Worm (Caenorhabditis elegans): ENCODE measurements around the gene clk-2.

DNA sequence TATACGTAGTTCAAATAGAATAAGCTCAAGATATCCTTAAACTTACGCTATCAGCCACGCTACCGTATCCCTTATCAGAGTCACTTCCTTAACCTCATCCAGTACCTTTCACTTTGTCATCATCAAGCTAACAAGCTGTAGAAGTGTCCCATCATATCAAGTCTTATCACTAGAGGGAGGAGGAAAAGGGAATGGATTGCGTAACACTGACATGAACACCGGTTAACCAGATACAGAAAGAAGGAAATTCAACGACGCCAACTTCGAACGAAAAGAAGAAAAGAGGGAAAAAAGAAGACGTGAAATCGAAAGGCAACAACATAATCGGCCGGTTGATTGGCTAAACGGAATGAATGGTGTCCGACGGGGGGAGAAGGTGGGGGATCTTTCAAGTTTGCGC, 28.3 kb downstream of the clk-2 start:
- TF ChIP-seq tbx-37 (GFP tag; conservative IDR thresholded peaks at IDR 0.05) (no peak), ama-1 (optimal IDR thresholded peaks at IDR 0.05) (no peak), F13C5.2 (tag; optimal IDR thresholded peaks at IDR 0.05) (no peak), ceh-36 (tag; optimal IDR thresholded peaks at IDR 0.05) (no peak)

Data from whole organism, early embryonic.